Fruit fly (Drosophila melanogaster) whole organism, embryonic: ENCODE data around the gene CG13928.

Source experiments
- B-H2 ChIP-seq: fragments of 200-800 bp; sonication (Bioruptor generic); optimal IDR thresholded peaks from 2 replicates; lab custom pipeline; 2018; ENCODE audit warnings: missing biosample characterization, mild to moderate bottlenecking, missing genetic modification characterization
- CG1024 ChIP-seq: fragments of 200-800 bp; sonication (Bioruptor generic); IDR thresholded peaks from 2 replicates; pipeline ENCODE4 v1.3.6; 2022; ENCODE audit warnings: missing biosample characterization, missing genetic modification characterization
- CG10654 ChIP-seq: fragments of 200-800 bp; sonication (Bioruptor generic); optimal IDR thresholded peaks from 2 replicates; lab custom pipeline; 2016; ENCODE audit warnings: missing biosample characterization, missing genetic modification characterization
- CG12299 ChIP-seq: fragments of 200-800 bp; sonication (Bioruptor generic); optimal IDR thresholded peaks from 2 replicates; lab custom pipeline; 2018; ENCODE audit warnings: missing biosample characterization, mild to moderate bottlenecking, missing genetic modification characterization
- CG12391 ChIP-seq: fragments of 200-800 bp; sonication (Bioruptor generic); optimal IDR thresholded peaks from 3 replicates; lab custom pipeline; 2018; ENCODE audit warnings: missing biosample characterization, mild to moderate bottlenecking, missing genetic modification characterization, moderate library complexity
- CG12659 ChIP-seq: fragments of 200-800 bp; sonication (Bioruptor generic); optimal IDR thresholded peaks from 3 replicates; lab custom pipeline; 2017; ENCODE audit warnings: mild to moderate bottlenecking, missing biosample characterization, missing genetic modification reagents, missing genetic modification characterization
- CG12744 ChIP-seq: fragments of 200-800 bp; sonication (Bioruptor generic); optimal IDR thresholded peaks from 2 replicates; lab custom pipeline; 2016; ENCODE audit warnings: missing biosample characterization, missing genetic modification characterization
- CG12769 ChIP-seq: fragments of 200-800 bp; sonication (Bioruptor generic); optimal IDR thresholded peaks from 2 replicates; lab custom pipeline; 2019; ENCODE audit warnings: missing biosample characterization, mild to moderate bottlenecking, missing genetic modification characterization, moderate library complexity
- CG12942 ChIP-seq: fragments of 200-800 bp; sonication (Bioruptor generic); optimal IDR thresholded peaks from 3 replicates; lab custom pipeline; 2016; ENCODE audit warnings: missing biosample characterization, missing genetic modification characterization
- CG14050 ChIP-seq: fragments of 200-800 bp; sonication (Bioruptor generic); IDR thresholded peaks from 3 replicates; pipeline ENCODE4 v1.3.6; 2022; ENCODE audit warnings: missing biosample characterization, missing genetic modification characterization
- CG14860 ChIP-seq: fragments of 200-800 bp; sonication (Bioruptor generic); IDR thresholded peaks from 3 replicates; pipeline ENCODE4 v1.3.6; 2022; ENCODE audit warnings: missing biosample characterization, missing genetic modification characterization; ENCODE audit not compliant: partially characterized antibody
- CG15011 ChIP-seq: fragments of 200-800 bp; sonication (Bioruptor generic); optimal IDR thresholded peaks from 3 replicates; lab custom pipeline; 2018; ENCODE audit warnings: missing biosample characterization, mild to moderate bottlenecking, missing genetic modification characterization
- CG15601 ChIP-seq: fragments of 200-800 bp; sonication (Bioruptor generic); optimal IDR thresholded peaks from 3 replicates; lab custom pipeline; 2019; ENCODE audit warnings: missing biosample characterization, mild to moderate bottlenecking, missing genetic modification characterization, moderate library complexity
- CG16815 ChIP-seq: fragments of 200-800 bp; sonication (Bioruptor generic); optimal IDR thresholded peaks from 3 replicates; lab custom pipeline; 2017; ENCODE audit warnings: missing biosample characterization, mild to moderate bottlenecking, missing genetic modification characterization
- CG18764 ChIP-seq: fragments of 200-800 bp; sonication (Bioruptor generic); optimal IDR thresholded peaks from 3 replicates; lab custom pipeline; 2016; ENCODE audit warnings: missing biosample characterization, missing genetic modification characterization
- CG2120 ChIP-seq: fragments of 200-800 bp; sonication (Bioruptor generic); optimal IDR thresholded peaks from 3 replicates; lab custom pipeline; 2016; ENCODE audit warnings: missing biosample characterization, missing genetic modification characterization
- CG31388 ChIP-seq: fragments of 200-800 bp; sonication (Bioruptor generic); optimal IDR thresholded peaks from 2 replicates; lab custom pipeline; 2016; ENCODE audit warnings: missing biosample characterization, missing genetic modification characterization
- CG34224 ChIP-seq: fragments of 200-800 bp; sonication (Bioruptor generic); IDR thresholded peaks from 3 replicates; pipeline ENCODE4 v1.3.6; 2022; ENCODE audit warnings: missing biosample characterization, missing genetic modification characterization; ENCODE audit not compliant: partially characterized antibody
- CG43689 ChIP-seq: fragments of 200-800 bp; sonication (Bioruptor generic); IDR thresholded peaks from 2 replicates; pipeline ENCODE4 v1.3.6; 2022; ENCODE audit warnings: missing biosample characterization, missing genetic modification characterization
- CG4424 ChIP-seq: fragments of 200-800 bp; sonication (Bioruptor generic); optimal IDR thresholded peaks from 3 replicates; lab custom pipeline; 2016; ENCODE audit warnings: missing biosample characterization, missing genetic modification characterization
- CTCF ChIP-seq: fragments of 200-800 bp; sonication (Bioruptor generic); optimal IDR thresholded peaks from 2 replicates; lab custom pipeline; 2017; ENCODE audit warnings: missing biosample characterization, mild to moderate bottlenecking, missing genetic modification characterization, moderate library complexity
- Dad ChIP-seq: fragments of 200-800 bp; sonication (Bioruptor generic); optimal IDR thresholded peaks from 3 replicates; lab custom pipeline; 2016; ENCODE audit warnings: missing biosample characterization, missing genetic modification characterization
- Drgx ChIP-seq: fragments of 200-800 bp; sonication (Bioruptor generic); IDR thresholded peaks from 2 replicates; pipeline ENCODE4 v1.3.6; 2022; ENCODE audit warnings: missing biosample characterization, missing genetic modification characterization
- Eip74EF ChIP-seq, 2 experiments: fragments of 200-800 bp in 1 of 2; fragments of >200 bp in 1 of 2; sonication (Bioruptor generic) in 1 of 2; optimal IDR thresholded peaks; 2 replicates each; lab custom pipeline; 2017 to 2019; ENCODE audit warnings: missing biosample characterization in 2 of 2, missing genetic modification characterization in 2 of 2, mild to moderate bottlenecking in 1 of 2, moderate library complexity in 1 of 2
- Elba2 ChIP-seq: fragments of 200-800 bp; sonication (Bioruptor generic); optimal IDR thresholded peaks from 3 replicates; lab custom pipeline; 2016; ENCODE audit warnings: missing biosample characterization, missing genetic modification characterization
- Ets97D ChIP-seq: fragments of 200-800 bp; sonication (Bioruptor generic); optimal IDR thresholded peaks from 3 replicates; lab custom pipeline; 2016; ENCODE audit warnings: missing biosample characterization, missing genetic modification characterization
- GATAe ChIP-seq: fragments of 200-800 bp; sonication (Bioruptor generic); conservative IDR thresholded peaks from 2 replicates; pipeline ENCODE4 v1.3.6; 2022; ENCODE audit warnings: missing biosample characterization, missing genetic modification characterization
- HLH54F ChIP-seq: fragments of 200-800 bp; sonication (Bioruptor generic); optimal IDR thresholded peaks from 3 replicates; lab custom pipeline; 2016; ENCODE audit warnings: missing biosample characterization, missing genetic modification characterization
- MTF-1 ChIP-seq: fragments of 200-800 bp; sonication (Bioruptor generic); optimal IDR thresholded peaks from 2 replicates; lab custom pipeline; 2018; ENCODE audit warnings: missing biosample characterization, mild to moderate bottlenecking, missing genetic modification characterization, borderline replicate concordance
- Myb ChIP-seq: fragments of 200-800 bp; sonication (Bioruptor generic); optimal IDR thresholded peaks from 2 replicates; lab custom pipeline; 2016; ENCODE audit warnings: missing biosample characterization, missing genetic modification characterization
- NfI ChIP-seq: fragments of 200-800 bp; sonication (Bioruptor generic); optimal IDR thresholded peaks from 3 replicates; lab custom pipeline; 2018; ENCODE audit warnings: missing biosample characterization, mild to moderate bottlenecking, missing genetic modification characterization, moderate library complexity
- Oli ChIP-seq: fragments of 200-800 bp; sonication (Bioruptor generic); optimal IDR thresholded peaks from 2 replicates; lab custom pipeline; 2018; ENCODE audit warnings: missing biosample characterization, mild to moderate bottlenecking, missing genetic modification characterization, moderate library complexity
- Sin3A ChIP-seq: fragments of >200 bp; optimal IDR thresholded peaks from 2 replicates; lab custom pipeline; 2018
- bab2 ChIP-seq: fragments of 200-800 bp; sonication (Bioruptor generic); optimal IDR thresholded peaks from 2 replicates; lab custom pipeline; 2016; ENCODE audit warnings: missing biosample characterization, missing genetic modification characterization
- bcd ChIP-seq: fragments of 200-800 bp; sonication (Bioruptor generic); optimal IDR thresholded peaks from 2 replicates; lab custom pipeline; 2017; ENCODE audit warnings: missing biosample characterization, mild to moderate bottlenecking, missing genetic modification characterization
- da ChIP-seq: fragments of 200-800 bp; sonication (Bioruptor generic); optimal IDR thresholded peaks from 2 replicates; lab custom pipeline; 2016; ENCODE audit warnings: missing biosample characterization, missing genetic modification characterization
- ems ChIP-seq: fragments of 200-800 bp; sonication (Bioruptor generic); optimal IDR thresholded peaks from 3 replicates; lab custom pipeline; 2016; ENCODE audit warnings: missing biosample characterization, missing genetic modification characterization
- fru ChIP-seq: fragments of >200 bp; optimal IDR thresholded peaks from 2 replicates; lab custom pipeline; 2017
- hb ChIP-seq: fragments of 200-800 bp; sonication (Bioruptor generic); IDR thresholded peaks from 3 replicates; pipeline ENCODE4 v1.3.6; 2022; ENCODE audit warnings: missing biosample characterization, missing genetic modification characterization; ENCODE audit not compliant: partially characterized antibody
- knrl ChIP-seq: fragments of 200-800 bp; sonication (Bioruptor generic); IDR thresholded peaks from 3 replicates; pipeline ENCODE4 v1.3.6; 2022; ENCODE audit warnings: missing biosample characterization, missing genetic modification characterization; ENCODE audit not compliant: partially characterized antibody
- nerfin-1 ChIP-seq: fragments of 200-800 bp; sonication (Bioruptor generic); optimal IDR thresholded peaks from 3 replicates; lab custom pipeline; 2019; ENCODE audit warnings: missing biosample characterization, mild to moderate bottlenecking, missing genetic modification characterization, moderate library complexity
- oc ChIP-seq: fragments of 200-800 bp; sonication (Bioruptor generic); optimal IDR thresholded peaks from 2 replicates; lab custom pipeline; 2018; ENCODE audit warnings: missing biosample characterization, mild to moderate bottlenecking, missing genetic modification characterization, moderate library complexity
- pzg ChIP-seq: fragments of 200-800 bp; sonication (Bioruptor generic); optimal IDR thresholded peaks from 3 replicates; lab custom pipeline; 2018; ENCODE audit warnings: missing biosample characterization, mild to moderate bottlenecking, missing genetic modification characterization, moderate library complexity
- seq ChIP-seq: fragments of 200-800 bp; sonication (Bioruptor generic); IDR thresholded peaks from 2 replicates; pipeline ENCODE4 v1.3.6; 2022; ENCODE audit warnings: missing biosample characterization, missing genetic modification characterization
- sima ChIP-seq: fragments of 200-800 bp; sonication (Bioruptor generic); optimal IDR thresholded peaks from 2 replicates; lab custom pipeline; 2016; ENCODE audit warnings: missing biosample characterization, missing genetic modification characterization
- sisA ChIP-seq: fragments of 200-800 bp; sonication (Bioruptor generic); IDR thresholded peaks from 2 replicates; pipeline ENCODE4 v1.3.6; 2022; ENCODE audit warnings: missing biosample characterization, missing genetic modification characterization
- slbo ChIP-seq: fragments of 200-800 bp; sonication (Bioruptor generic); IDR thresholded peaks from 2 replicates; pipeline ENCODE4 v1.3.6; 2022; ENCODE audit warnings: missing biosample characterization, missing genetic modification characterization
- so ChIP-seq: fragments of 200-800 bp; sonication (Bioruptor generic); IDR thresholded peaks from 3 replicates; pipeline ENCODE4 v1.3.6; 2022; ENCODE audit warnings: missing biosample characterization, missing genetic modification characterization
- sr ChIP-seq: fragments of 200-800 bp; sonication (Bioruptor generic); IDR thresholded peaks from 3 replicates; pipeline ENCODE4 v1.3.6; 2022; ENCODE audit warnings: missing biosample characterization, missing genetic modification characterization
- tap ChIP-seq: fragments of 200-800 bp; optimal IDR thresholded peaks from 3 replicates; lab custom pipeline; 2019; ENCODE audit warnings: missing biosample characterization, mild to moderate bottlenecking, missing genetic modification characterization, moderate library complexity
- zen2 ChIP-seq: fragments of 200-800 bp; sonication (Bioruptor generic); IDR thresholded peaks from 3 replicates; pipeline ENCODE4 v1.3.6; 2022; ENCODE audit warnings: missing biosample characterization, missing genetic modification characterization; ENCODE audit not compliant: partially characterized antibody
- zfh1 ChIP-seq: fragments of 200-800 bp; sonication (Bioruptor generic); IDR thresholded peaks from 3 replicates; pipeline ENCODE4 v1.3.6; 2022; ENCODE audit warnings: missing biosample characterization, missing genetic modification characterization

Gene CG13928

dm6 chr3L:1668504-1668903, 40.3 kb upstream of the CG13928 start, which contains the start of gene RpL23A (continued):
- TF ChIP-seq knrl (peak; percentile 72), HLH54F (GFP tag; lab: Kevin White, UChicago) (peak; percentile 96), CG15601 (tag; lab: Kevin White, UChicago) (peak; percentile 95), CG18764 (GFP tag; lab: Kevin White, UChicago) (peak; percentile 93), hb (GFP tag; lab: Robert Waterston, UW) (no peak), CG4424 (GFP tag; lab: Kevin White, UChicago) (peak; percentile 93), so (GFP tag; lab: Robert Waterston, UW) (peak; percentile 92), CTCF (GFP tag; lab: Kevin White, UChicago) (peak; percentile 65), Myb (GFP tag; lab: Kevin White, UChicago) (peak; percentile 100), CG15011 (GFP tag; lab: Kevin White, UChicago) (peak; percentile 92), CG12299 (tag; lab: Kevin White, UChicago) (peak; percentile 82), pzg (GFP tag; lab: Kevin White, UChicago) (peak; percentile 100), da (peak; percentile 95), sisA (GFP tag; lab: Robert Waterston, UW) (peak; percentile 94), ems (GFP tag; lab: Kevin White, UChicago) (peak; percentile 95), MTF-1 (GFP tag; lab: Kevin White, UChicago) (peak; percentile 97), Sin3A (lab: Kevin White, UChicago) (peak; percentile 87), zen2 (no peak), CG31388 (GFP tag; lab: Kevin White, UChicago) (peak; percentile 83), seq (GFP tag; lab: Robert Waterston, UW) (peak; percentile 86), sr (GFP tag; lab: Robert Waterston, UW) (peak; percentile 92), nerfin-1 (tag; lab: Kevin White, UChicago) (peak; percentile 90), CG34224 (GFP tag; lab: Robert Waterston, UW) (no peak), fru (lab: Kevin White, UChicago) (no peak), B-H2 (peak; percentile 97), tap (tag; lab: Kevin White, UChicago) (peak; percentile 75), CG12391 (peak; percentile 95), CG10654 (GFP tag; lab: Kevin White, UChicago) (peak; percentile 96), slbo (GFP tag; lab: Robert Waterston, UW) (peak; percentile 96), bab2 (GFP tag; lab: Kevin White, UChicago) (peak; percentile 95), CG16815 (GFP tag; lab: Kevin White, UChicago) (peak; percentile 88), CG14050 (GFP tag; lab: Robert Waterston, UW) (peak; percentile 92), CG12659 (peak; percentile 98), CG12942 (peak; percentile 95), Elba2 (GFP tag; lab: Kevin White, UChicago) (peak; percentile 72), CG12769 (peak; percentile 96), oc (peak; percentile 88), Oli (tag; lab: Kevin White, UChicago) (peak; percentile 79), CG1024 (GFP tag; lab: Robert Waterston, UW) (peak; percentile 87), CG14860 (no peak), Ets97D (peak; percentile 100), zfh1 (GFP tag; lab: Robert Waterston, UW) (peak; percentile 98), Dad (peak; percentile 98), CG2120 (GFP tag; lab: Kevin White, UChicago) (peak; percentile 91), GATAe (peak; percentile 75), bcd (peak; percentile 99), sima (peak; percentile 93), NfI (GFP tag; lab: Kevin White, UChicago) (peak; percentile 97), Drgx (GFP tag; lab: Robert Waterston, UW) (peak; percentile 70), CG43689 (GFP tag; lab: Robert Waterston, UW) (peak; percentile 90), CG12744 (GFP tag; lab: Kevin White, UChicago) (peak; percentile 95), Eip74EF (GFP tag; optimal IDR thresholded peaks at IDR 0.05; lab: Kevin White, UChicago) (peak in 1 of 2 experiments; percentile 70)
